Fruit fly (Drosophila melanogaster) whole organism, prepupa: ENCODE results near the gene CG14984.

Experiments used
- Blimp-1 ChIP-seq: fragments of 200-800 bp; sonication (Bioruptor generic); optimal IDR thresholded peaks from 3 replicates; lab custom pipeline; 2017; ENCODE audit warnings: missing biosample characterization, missing genetic modification characterization, mild to moderate bottlenecking, moderate library complexity, missing genetic modification reagents
- CG10669 ChIP-seq: fragments of 200-800 bp; sonication (Bioruptor generic); optimal IDR thresholded peaks from 3 replicates; lab custom pipeline; 2018; ENCODE audit warnings: missing biosample characterization, mild to moderate bottlenecking, missing genetic modification characterization, moderate library complexity
- CG11294 ChIP-seq: fragments of 200-800 bp; sonication (Bioruptor generic); IDR thresholded peaks from 2 replicates; pipeline ENCODE4 v1.3.6; 2022; ENCODE audit warnings: missing biosample characterization, missing genetic modification characterization
- CG11762 ChIP-seq: fragments of 200-800 bp; sonication (Bioruptor generic); optimal IDR thresholded peaks from 3 replicates; lab custom pipeline; 2016; ENCODE audit warnings: missing biosample characterization, missing genetic modification characterization; ENCODE audit not compliant: insufficient read depth
- CG15336 ChIP-seq: fragments of 200-800 bp; sonication (Bioruptor generic); IDR thresholded peaks from 2 replicates; pipeline ENCODE4 v1.3.6; 2022; ENCODE audit warnings: missing biosample characterization, missing genetic modification characterization
- CG31627 ChIP-seq: fragments of 200-800 bp; sonication (Bioruptor generic); optimal IDR thresholded peaks from 3 replicates; lab custom pipeline; 2016; ENCODE audit warnings: missing biosample characterization, missing genetic modification characterization
- CG32006 ChIP-seq: fragments of 200-800 bp; sonication (Bioruptor generic); optimal IDR thresholded peaks from 3 replicates; lab custom pipeline; 2017; ENCODE audit warnings: missing biosample characterization, mild to moderate bottlenecking, missing genetic modification characterization
- CG3919 ChIP-seq: fragments of 200-800 bp; sonication (Bioruptor generic); optimal IDR thresholded peaks from 3 replicates; lab custom pipeline; 2016; ENCODE audit warnings: missing biosample characterization, missing genetic modification characterization
- CG6163 ChIP-seq: fragments of 200-800 bp; sonication (Bioruptor generic); IDR thresholded peaks from 3 replicates; pipeline ENCODE4 v1.3.6; 2022; ENCODE audit warnings: missing biosample characterization, missing genetic modification characterization
- CG6276 ChIP-seq: fragments of 200-800 bp; sonication (Bioruptor generic); optimal IDR thresholded peaks from 2 replicates; lab custom pipeline; 2017; ENCODE audit warnings: missing biosample characterization, mild to moderate bottlenecking, missing genetic modification characterization
- CG6792 ChIP-seq: fragments of 200-800 bp; sonication (Bioruptor generic); optimal IDR thresholded peaks from 3 replicates; lab custom pipeline; 2016; ENCODE audit warnings: missing biosample characterization, missing genetic modification characterization
- CG6808 ChIP-seq: fragments of 200-800 bp; sonication (Bioruptor generic); optimal IDR thresholded peaks from 3 replicates; lab custom pipeline; 2017; ENCODE audit warnings: missing biosample characterization, missing genetic modification characterization, mild to moderate bottlenecking, moderate library complexity, missing genetic modification reagents
- CG6854 ChIP-seq: fragments of 200-800 bp; sonication (Bioruptor generic); optimal IDR thresholded peaks from 2 replicates; lab custom pipeline; 2017; ENCODE audit warnings: missing biosample characterization, mild to moderate bottlenecking, missing genetic modification characterization
- CG8632 ChIP-seq: fragments of 200-800 bp; sonication (Bioruptor generic); optimal IDR thresholded peaks from 3 replicates; lab custom pipeline; 2016; ENCODE audit warnings: missing biosample characterization, missing genetic modification characterization
- CG9139 ChIP-seq: fragments of 200-800 bp; sonication (Bioruptor generic); optimal IDR thresholded peaks from 3 replicates; lab custom pipeline; 2017; ENCODE audit warnings: missing biosample characterization, mild to moderate bottlenecking, missing genetic modification characterization
- Eip75B ChIP-seq: fragments of 200-800 bp; sonication (Bioruptor generic); optimal IDR thresholded peaks from 3 replicates; lab custom pipeline; 2016; ENCODE audit warnings: missing biosample characterization, missing genetic modification characterization
- Ets96B ChIP-seq: fragments of 200-800 bp; optimal IDR thresholded peaks from 2 replicates; lab custom pipeline; 2019; ENCODE audit warnings: missing biosample characterization, mild to moderate bottlenecking, missing genetic modification characterization, moderate library complexity
- Hr39 ChIP-seq: fragments of 200-800 bp; sonication (Bioruptor generic); optimal IDR thresholded peaks from 2 replicates; lab custom pipeline; 2016; ENCODE audit warnings: missing biosample characterization, missing genetic modification characterization
- Lpt ChIP-seq: fragments of 200-800 bp; sonication (Bioruptor generic); optimal IDR thresholded peaks from 3 replicates; lab custom pipeline; 2016; ENCODE audit warnings: missing biosample characterization, missing genetic modification characterization
- Met ChIP-seq: fragments of 200-800 bp; sonication (Bioruptor generic); optimal IDR thresholded peaks from 3 replicates; lab custom pipeline; 2016; ENCODE audit warnings: missing biosample characterization, missing genetic modification characterization
- Smox ChIP-seq: fragments of 200-800 bp; sonication (Bioruptor generic); optimal IDR thresholded peaks from 3 replicates; lab custom pipeline; 2016; ENCODE audit warnings: missing biosample characterization, missing genetic modification characterization
- Sox102F ChIP-seq: fragments of 200-800 bp; sonication (Bioruptor generic); optimal IDR thresholded peaks from 2 replicates; lab custom pipeline; 2016; ENCODE audit warnings: missing biosample characterization, mild to moderate bottlenecking, missing genetic modification characterization
- Sox15 ChIP-seq: fragments of 200-800 bp; sonication (Bioruptor generic); optimal IDR thresholded peaks from 3 replicates; lab custom pipeline; 2016; ENCODE audit warnings: missing biosample characterization, missing genetic modification characterization
- acj6 ChIP-seq: fragments of 200-800 bp; sonication (Bioruptor generic); optimal IDR thresholded peaks from 3 replicates; lab custom pipeline; 2016; ENCODE audit warnings: missing biosample characterization, missing genetic modification characterization
- cyc ChIP-seq: fragments of 200-800 bp; sonication (Bioruptor generic); optimal IDR thresholded peaks from 3 replicates; lab custom pipeline; 2016; ENCODE audit warnings: missing biosample characterization, missing genetic modification characterization
- eg ChIP-seq: fragments of 200-800 bp; sonication (Bioruptor generic); IDR thresholded peaks from 3 replicates; pipeline ENCODE4 v1.3.6; 2022; ENCODE audit warnings: missing biosample characterization, missing genetic modification characterization
- esn ChIP-seq: fragments of 200-800 bp; sonication (Bioruptor generic); optimal IDR thresholded peaks from 2 replicates; lab custom pipeline; 2016; ENCODE audit warnings: missing biosample characterization, mild to moderate bottlenecking, missing genetic modification characterization, moderate library complexity
- fd59A ChIP-seq: fragments of 200-800 bp; sonication (Bioruptor generic); optimal IDR thresholded peaks from 2 replicates; lab custom pipeline; 2017; ENCODE audit warnings: missing biosample characterization, mild to moderate bottlenecking, missing genetic modification characterization, missing genetic modification reagents
- fd85E ChIP-seq: fragments of 200-800 bp; sonication (Bioruptor generic); optimal IDR thresholded peaks from 3 replicates; lab custom pipeline; 2016; ENCODE audit warnings: missing biosample characterization, missing genetic modification characterization
- fkh ChIP-seq: fragments of 200-800 bp; sonication (Bioruptor generic); optimal IDR thresholded peaks from 3 replicates; lab custom pipeline; 2017; ENCODE audit warnings: missing biosample characterization, mild to moderate bottlenecking, missing genetic modification characterization, moderate library complexity
- net ChIP-seq: fragments of 200-800 bp; sonication (Bioruptor generic); optimal IDR thresholded peaks from 3 replicates; lab custom pipeline; 2016; ENCODE audit warnings: missing biosample characterization, missing genetic modification characterization
- spab ChIP-seq: fragments of 200-800 bp; sonication (Bioruptor generic); optimal IDR thresholded peaks from 2 replicates; lab custom pipeline; 2017; ENCODE audit warnings: missing biosample characterization, mild to moderate bottlenecking, missing genetic modification characterization, missing genetic modification reagents
- svp ChIP-seq: fragments of 200-800 bp; sonication (Bioruptor generic); peaks from one replicate; lab custom pipeline; 2016; ENCODE audit warnings: missing biosample characterization, missing genetic modification characterization
- vri ChIP-seq: fragments of 200-800 bp; sonication (Bioruptor generic); optimal IDR thresholded peaks from 3 replicates; lab custom pipeline; 2016; ENCODE audit warnings: missing biosample characterization, mild to moderate bottlenecking, missing genetic modification characterization

CG14984 gene

dm6 chr3L:4000711-4001110 is 48.4 kb upstream of the CG14984 start (continued):
- TF ChIP-seq Sox15 (GFP tag; lab: Kevin White, UChicago) (no peak), Ets96B (tag; lab: Kevin White, UChicago) (no peak), CG11294 (no peak), cyc (no peak), Lpt (GFP tag; lab: Kevin White, UChicago) (no peak), svp (GFP tag; lab: Kevin White, UChicago) (peak; percentile 53), CG8632 (peak; percentile 9), eg (GFP tag; lab: Robert Waterston, UW) (no peak), CG10669 (no peak), net (GFP tag; lab: Kevin White, UChicago) (no peak), Sox102F (GFP tag; lab: Kevin White, UChicago) (no peak), CG31627 (GFP tag; lab: Kevin White, UChicago) (no peak), CG9139 (GFP tag; lab: Kevin White, UChicago) (no peak), Smox (GFP tag; lab: Kevin White, UChicago) (no peak), CG15336 (GFP tag; lab: Robert Waterston, UW) (no peak), CG6276 (no peak), fd85E (GFP tag; lab: Kevin White, UChicago) (no peak)

dm6 chr3L:3995554-3995953 is 43.2 kb upstream of the CG14984 start:
- TF ChIP-seq fkh (GFP tag; lab: Kevin White, UChicago) (no peak), Smox (GFP tag; lab: Kevin White, UChicago) (no peak), CG6854 (no peak), CG32006 (GFP tag; lab: Kevin White, UChicago) (no peak), CG6792 (GFP tag; lab: Kevin White, UChicago) (no peak), CG11762 (GFP tag; lab: Kevin White, UChicago) (no peak), Eip75B (no peak), Blimp-1 (GFP tag; lab: Kevin White, UChicago) (no peak), acj6 (no peak), fd59A (GFP tag; lab: Kevin White, UChicago) (no peak), CG3919 (no peak), vri (GFP tag; lab: Kevin White, UChicago) (no peak), spab (GFP tag; lab: Kevin White, UChicago) (no peak)

- TF ChIP-seq Sox15 (GFP tag; lab: Kevin White, UChicago) (no peak), CG6163 (GFP tag; lab: Robert Waterston, UW) (0 out of 3 replicates have a peak, but pooled peaks have one; percentile 15), svp (GFP tag; lab: Kevin White, UChicago) (peak; percentile 57)
Observed at dm6 chr3L:3983466-3983946, 31.2 kb upstream of the CG14984 start, which contains the start of gene scrt. TSS of gene scrt (plus strand) at chr3L:3983896.

- TF ChIP-seq Met (no peak), esn (GFP tag; lab: Kevin White, UChicago) (no peak), Smox (GFP tag; lab: Kevin White, UChicago) (no peak), Hr39 (GFP tag; lab: Kevin White, UChicago) (no peak), CG6808 (GFP tag; lab: Kevin White, UChicago) (no peak)
Observed at dm6 chr3L:3980027-3980426, 27.7 kb upstream of the CG14984 start.
